Worm (Caenorhabditis elegans) whole organism, L3 larva: ENCODE data around the gene rps-14.

Experiments
- R02D3.7 ChIP-seq: fragments of 150-350 bp; optimal IDR thresholded peaks from 2 replicates; lab custom pipeline; 2014; ENCODE audit warnings: missing biosample characterization, missing genetic modification characterization
- ZK546.5 ChIP-seq: sonication (generic microtip); optimal IDR thresholded peaks from 2 replicates; lab custom pipeline; 2017; ENCODE audit warnings: missing biosample characterization, missing genetic modification characterization
- aly-2 ChIP-seq: fragments of 150-350 bp; optimal IDR thresholded peaks from 2 replicates; lab custom pipeline; 2014; ENCODE audit warnings: missing biosample characterization, missing genetic modification characterization
- ama-1 ChIP-seq: fragments of 150-350 bp; optimal IDR thresholded peaks from 2 replicates; lab custom pipeline; 2018
- ceh-16 ChIP-seq: sonication (generic microtip); optimal IDR thresholded peaks from 2 replicates; lab custom pipeline; 2017; ENCODE audit warnings: missing biosample characterization, missing genetic modification characterization
- ceh-28 ChIP-seq: fragments of 150-350 bp; optimal IDR thresholded peaks from 2 replicates; lab custom pipeline; 2014; ENCODE audit warnings: missing biosample characterization, missing genetic modification reagents, missing genetic modification characterization
- ceh-82 ChIP-seq: fragments of 150-350 bp; optimal IDR thresholded peaks from 2 replicates; lab custom pipeline; 2014; ENCODE audit warnings: missing biosample characterization, missing genetic modification characterization
- ceh-9 ChIP-seq: sonication (generic microtip); optimal IDR thresholded peaks from 2 replicates; lab custom pipeline; 2018; ENCODE audit warnings: missing biosample characterization, missing genetic modification characterization
- egl-5 ChIP-seq: fragments of 150-350 bp; optimal IDR thresholded peaks from 2 replicates; lab custom pipeline; 2017; ENCODE audit warnings: missing biosample characterization, missing genetic modification reagents, missing genetic modification characterization, inconsistent platforms
- elt-1 ChIP-seq: fragments of 150-350 bp; optimal IDR thresholded peaks from 2 replicates; lab custom pipeline; 2014; ENCODE audit warnings: missing biosample characterization, missing genetic modification characterization
- elt-2 ChIP-seq: sonication (generic microtip); optimal IDR thresholded peaks from 2 replicates; lab custom pipeline; 2016; ENCODE audit warnings: missing genetic modification reagents, mild to moderate bottlenecking, missing genetic modification characterization, missing compliant biosample characterization
- elt-3 ChIP-seq, 3 experiments: fragments of 150-350 bp in 1 of 3; sonication (generic microtip) in 2 of 3; optimal IDR thresholded peaks; 2 replicates in 2 of 3; 4 replicates in 1 of 3; lab custom pipeline; 2014 to 2017; ENCODE audit warnings: missing biosample characterization in 3 of 3, missing genetic modification characterization in 3 of 3
- eor-1 ChIP-seq, 2 experiments: fragments of 150-350 bp; optimal IDR thresholded peaks; 2 replicates each; lab custom pipeline; 2014 to 2018; ENCODE audit warnings: missing biosample characterization in 2 of 2, missing genetic modification characterization in 2 of 2
- fkh-10 ChIP-seq: sonication (generic microtip); optimal IDR thresholded peaks from 2 replicates; lab custom pipeline; 2017; ENCODE audit warnings: missing biosample characterization, missing genetic modification reagents, missing genetic modification characterization
- fkh-2 ChIP-seq: fragments of 150-350 bp; optimal IDR thresholded peaks from 2 replicates; lab custom pipeline; 2014; ENCODE audit warnings: missing biosample characterization, missing genetic modification reagents, missing genetic modification characterization
- fos-1 ChIP-seq: fragments of 150-350 bp; optimal IDR thresholded peaks from 2 replicates; lab custom pipeline; 2014; ENCODE audit warnings: missing biosample characterization, missing genetic modification characterization
- hmg-11 ChIP-seq: sonication (generic microtip); optimal IDR thresholded peaks from 2 replicates; lab custom pipeline; 2016; ENCODE audit warnings: missing genetic modification characterization, missing compliant biosample characterization
- jun-1 ChIP-seq: fragments of 150-350 bp; optimal IDR thresholded peaks from 2 replicates; lab custom pipeline; 2014; ENCODE audit warnings: missing biosample characterization, missing genetic modification reagents, missing genetic modification characterization
- lin-15B ChIP-seq: fragments of 150-350 bp; optimal IDR thresholded peaks from 2 replicates; lab custom pipeline; 2014; ENCODE audit warnings: missing biosample characterization, missing genetic modification characterization
- lin-39 ChIP-seq: fragments of 150-350 bp; optimal IDR thresholded peaks from 2 replicates; lab custom pipeline; 2018; ENCODE audit warnings: missing biosample characterization, missing genetic modification reagents, missing genetic modification characterization
- lsy-12 ChIP-seq: sonication (generic microtip); optimal IDR thresholded peaks from 2 replicates; lab custom pipeline; 2016; ENCODE audit warnings: mild to moderate bottlenecking, missing genetic modification characterization, missing compliant biosample characterization
- mdl-1 ChIP-seq: fragments of 150-350 bp; optimal IDR thresholded peaks from 2 replicates; lab custom pipeline; 2014; ENCODE audit warnings: missing biosample characterization, missing genetic modification characterization
- mml-1 ChIP-seq: fragments of 150-350 bp; sonication (generic microtip); optimal IDR thresholded peaks from 3 replicates; lab custom pipeline; 2014; ENCODE audit warnings: missing biosample characterization, missing genetic modification characterization
- nfya-1 ChIP-seq: sonication (generic microtip); optimal IDR thresholded peaks from 2 replicates; lab custom pipeline; 2017; ENCODE audit warnings: missing genetic modification characterization, mild to moderate bottlenecking, missing compliant biosample characterization, antibody characterized with exemption, moderate library complexity; ENCODE audit not compliant: insufficient read depth
- nhr-11 ChIP-seq: fragments of 150-350 bp; optimal IDR thresholded peaks from 2 replicates; lab custom pipeline; 2014; ENCODE audit warnings: missing biosample characterization, missing genetic modification characterization
- nhr-12 ChIP-seq: fragments of 150-350 bp; optimal IDR thresholded peaks from 2 replicates; lab custom pipeline; 2014; ENCODE audit warnings: missing biosample characterization, missing genetic modification characterization
- nhr-23 ChIP-seq: fragments of 150-350 bp; optimal IDR thresholded peaks from 2 replicates; lab custom pipeline; 2014; ENCODE audit warnings: missing biosample characterization, missing genetic modification reagents, missing genetic modification characterization
- nhr-237 ChIP-seq: fragments of 150-350 bp; optimal IDR thresholded peaks from 2 replicates; lab custom pipeline; 2014; ENCODE audit warnings: missing biosample characterization, missing genetic modification characterization
- nhr-25 ChIP-seq: sonication (generic microtip); optimal IDR thresholded peaks from 2 replicates; lab custom pipeline; 2017; ENCODE audit warnings: missing biosample characterization, missing genetic modification characterization
- nhr-28 ChIP-seq: fragments of 150-350 bp; optimal IDR thresholded peaks from 2 replicates; lab custom pipeline; 2014; ENCODE audit warnings: missing biosample characterization, missing genetic modification characterization
- nhr-43 ChIP-seq: sonication (generic microtip); optimal IDR thresholded peaks from 2 replicates; lab custom pipeline; 2016; ENCODE audit warnings: mild to moderate bottlenecking, missing genetic modification characterization, missing compliant biosample characterization; ENCODE audit not compliant: poor library complexity, severe bottlenecking
- nhr-67 ChIP-seq: fragments of 150-350 bp; optimal IDR thresholded peaks from 2 replicates; lab custom pipeline; 2014; ENCODE audit warnings: missing biosample characterization, missing genetic modification characterization
- nhr-76 ChIP-seq: fragments of 150-350 bp; sonication (generic microtip); optimal IDR thresholded peaks from 5 replicates; lab custom pipeline; 2014; ENCODE audit warnings: missing biosample characterization, missing genetic modification characterization
- pha-4 ChIP-seq: fragments of 150-350 bp; optimal IDR thresholded peaks from 2 replicates; lab custom pipeline; 2014; ENCODE audit warnings: missing biosample characterization, missing genetic modification reagents, missing genetic modification characterization
- pqm-1 ChIP-seq: fragments of 150-350 bp; optimal IDR thresholded peaks from 2 replicates; lab custom pipeline; 2017; ENCODE audit warnings: missing biosample characterization, missing genetic modification characterization, inconsistent platforms
- sea-2 ChIP-seq: fragments of 150-350 bp; sonication (generic microtip); optimal IDR thresholded peaks from 4 replicates; lab custom pipeline; 2014; ENCODE audit warnings: missing biosample characterization, missing genetic modification reagents, missing genetic modification characterization
- skn-1 ChIP-seq: fragments of 150-350 bp; optimal IDR thresholded peaks from 2 replicates; lab custom pipeline; 2014; ENCODE audit warnings: missing biosample characterization, missing genetic modification characterization
- snpc-4 ChIP-seq: fragments of 150-350 bp; optimal IDR thresholded peaks from 2 replicates; lab custom pipeline; 2014; ENCODE audit warnings: missing biosample characterization, missing genetic modification characterization
- tbx-2 ChIP-seq: sonication (generic microtip); optimal IDR thresholded peaks from 2 replicates; lab custom pipeline; 2016; ENCODE audit warnings: mild to moderate bottlenecking, missing genetic modification characterization, missing compliant biosample characterization
- unc-39 ChIP-seq: sonication (generic microtip); optimal IDR thresholded peaks from 4 replicates; lab custom pipeline; 2017; ENCODE audit warnings: missing biosample characterization, missing genetic modification characterization
- zag-1 ChIP-seq: fragments of 150-350 bp; optimal IDR thresholded peaks from 2 replicates; lab custom pipeline; 2014; ENCODE audit warnings: missing biosample characterization, missing genetic modification characterization
- ztf-11 ChIP-seq: fragments of 150-350 bp; optimal IDR thresholded peaks from 2 replicates; lab custom pipeline; 2014; ENCODE audit warnings: missing biosample characterization, missing genetic modification characterization
- ztf-4 ChIP-seq: fragments of 150-350 bp; optimal IDR thresholded peaks from 2 replicates; lab custom pipeline; 2014; ENCODE audit warnings: missing biosample characterization, missing genetic modification characterization

The rps-14 gene

DNA sequence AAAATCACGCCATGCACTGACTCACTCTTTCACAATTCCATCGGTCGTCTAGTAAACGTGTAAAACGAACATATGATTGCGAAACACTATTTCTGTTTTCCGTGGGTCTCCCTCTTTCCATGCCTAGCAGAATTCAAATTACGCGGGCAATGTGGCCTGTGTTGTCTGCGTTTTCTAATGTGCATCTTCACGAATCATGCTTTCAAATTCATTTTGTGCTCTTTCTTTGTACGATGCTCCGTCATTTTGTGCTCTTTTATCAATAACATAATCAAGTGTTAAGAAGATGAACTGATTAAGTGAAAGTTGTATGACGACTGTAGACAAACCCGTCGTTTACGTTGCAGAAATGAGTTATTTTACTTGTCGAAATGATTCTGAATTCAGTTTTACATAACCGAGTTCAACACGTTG, 13.6 kb downstream of the rps-14 start:
- TF ChIP-seq fos-1 (tag; lab: Kevin White, UChicago) (peak; percentile 18), snpc-4 (tag; lab: Kevin White, UChicago) (peak; percentile 37), ceh-16 (no peak), elt-3 (tag; optimal IDR thresholded peaks at IDR 0.05; lab: Kevin White, UChicago) (no peak), pqm-1 (tag; lab: Kevin White, UChicago) (peak; percentile 97), egl-5 (tag; lab: Kevin White, UChicago) (peak; percentile 44), eor-1 (tag; optimal IDR thresholded peaks at IDR 0.05; lab: Kevin White, UChicago) (no peak), lin-39 (tag; lab: Kevin White, UChicago) (peak; percentile 5), skn-1 (tag; lab: Kevin White, UChicago) (peak; percentile 72), nhr-237 (tag; lab: Kevin White, UChicago) (no peak), jun-1 (tag; lab: Kevin White, UChicago) (peak; percentile 82), elt-2 (tag; lab: Kevin White, UChicago) (peak; percentile 97), lin-15B (tag; lab: Kevin White, UChicago) (peak; percentile 42), mdl-1 (tag; lab: Kevin White, UChicago) (peak; percentile 58), lsy-12 (tag; lab: Kevin White, UChicago) (peak; percentile 27), nhr-25 (tag; lab: Kevin White, UChicago) (no peak), nhr-23 (tag; lab: Kevin White, UChicago) (no peak), nhr-67 (tag; lab: Kevin White, UChicago) (no peak), pha-4 (tag; lab: Kevin White, UChicago) (peak; percentile 70), nfya-1 (peak; percentile 50), nhr-12 (tag; lab: Kevin White, UChicago) (no peak), fkh-2 (tag; lab: Kevin White, UChicago) (no peak), ceh-28 (tag; lab: Kevin White, UChicago) (peak; percentile 38)

DNA sequence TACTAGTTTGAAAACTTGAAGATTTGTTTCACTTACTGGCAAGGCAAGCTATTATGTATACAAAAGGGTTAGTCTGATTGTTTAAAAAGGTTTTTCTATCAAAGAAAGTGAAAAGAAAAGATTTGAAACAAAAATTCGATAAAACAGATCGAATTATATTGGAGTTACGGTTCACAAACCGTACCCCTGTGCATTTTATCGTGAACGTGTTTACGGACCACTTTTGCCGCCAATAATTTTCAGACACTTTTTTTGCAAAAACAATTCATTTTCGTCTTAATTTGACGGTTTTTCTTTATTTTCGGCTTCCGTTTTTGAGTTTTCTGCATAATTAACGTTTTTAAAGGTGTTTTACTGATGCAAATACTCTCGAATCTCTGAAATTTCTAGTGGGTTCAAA, 14.1 kb downstream of the rps-14 start:
- TF ChIP-seq pqm-1 (tag; lab: Kevin White, UChicago), result no peak
- no peak for TF ChIP-seq lin-39 (tag; lab: Kevin White, UChicago)
- no peak for TF ChIP-seq unc-39 (tag; lab: Kevin White, UChicago)
- no peak for TF ChIP-seq ztf-11 (tag; lab: Kevin White, UChicago)
- TF ChIP-seq nfya-1, result no peak
- TF ChIP-seq sea-2 (GFP tag; lab: Kevin White, UChicago), result no peak
- no peak for TF ChIP-seq elt-2 (tag; lab: Kevin White, UChicago)
- TF ChIP-seq pha-4 (tag; lab: Kevin White, UChicago), result no peak
- TF ChIP-seq fkh-10, result no peak
- TF ChIP-seq fkh-2 (tag; lab: Kevin White, UChicago), result no peak
- no peak for TF ChIP-seq R02D3.7 (tag; lab: Kevin White, UChicago)
- TF ChIP-seq nhr-76 (tag; lab: Kevin White, UChicago), result no peak
- no peak for TF ChIP-seq nhr-11 (tag; lab: Kevin White, UChicago)
- no peak for TF ChIP-seq ceh-82 (tag; lab: Kevin White, UChicago)
- TF ChIP-seq eor-1 (tag; optimal IDR thresholded peaks at IDR 0.05; lab: Kevin White, UChicago), result no peak
- TF ChIP-seq, all 47 proteins: peak for 0

DNA sequence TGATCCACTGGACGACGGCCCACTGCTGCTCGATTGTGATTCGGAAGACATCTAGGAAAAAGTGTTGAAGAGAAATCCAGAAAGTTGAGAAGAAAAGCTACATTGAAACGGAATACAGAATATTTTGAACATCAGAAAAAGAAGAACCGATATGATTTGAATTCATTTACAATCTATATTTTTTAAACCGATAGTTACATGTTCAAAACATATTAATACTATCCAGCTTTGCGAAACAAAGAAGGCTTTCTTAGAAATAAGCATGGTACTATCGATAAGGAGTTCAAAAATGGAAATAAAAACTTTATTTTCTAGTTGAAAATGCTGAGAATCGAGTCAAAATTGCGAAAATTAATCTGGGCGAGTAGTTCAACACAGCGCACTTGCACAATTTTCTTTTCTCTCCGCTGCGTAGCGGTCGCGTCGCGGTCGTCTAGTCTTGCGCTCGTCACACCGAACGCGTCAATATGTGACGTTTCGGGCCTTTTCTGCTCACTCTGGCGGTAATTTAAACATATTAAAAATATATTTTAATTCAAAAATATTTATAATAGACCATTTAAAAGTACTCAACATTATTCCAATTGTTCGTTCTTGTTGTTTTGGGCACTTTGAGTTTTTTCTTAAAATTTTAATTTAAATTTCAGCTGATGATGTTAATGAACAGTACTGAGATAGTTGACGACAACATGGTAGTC, 17.2 kb downstream of the rps-14 start, which contains the start of the genes syf-2 and K04G7.1:
syf-2 (minus strand) TSS at position 51 of the 698 bp plus-strand sequence.
K04G7.1 (plus strand) TSS at position 648 of the 698 bp plus-strand sequence.
- TF ChIP-seq eor-1 (tag; optimal IDR thresholded peaks at IDR 0.05; lab: Kevin White, UChicago) (no peak), snpc-4 (tag; lab: Kevin White, UChicago) (peak; percentile 90), fkh-10 (peak; percentile 85), zag-1 (tag; lab: Kevin White, UChicago) (no peak), nfya-1 (peak; percentile 94), nhr-25 (tag; lab: Kevin White, UChicago) (peak; percentile 76), nhr-76 (tag; lab: Kevin White, UChicago) (no peak), ztf-4 (tag; lab: Kevin White, UChicago) (no peak), jun-1 (tag; lab: Kevin White, UChicago) (peak; percentile 83), pha-4 (tag; lab: Kevin White, UChicago) (peak; percentile 95), nhr-28 (tag; lab: Kevin White, UChicago) (no peak), nhr-237 (tag; lab: Kevin White, UChicago) (no peak), fos-1 (tag; lab: Kevin White, UChicago) (no peak), mdl-1 (tag; lab: Kevin White, UChicago) (no peak), nhr-43 (tag; lab: Kevin White, UChicago) (peak; percentile 62), mml-1 (tag; lab: Kevin White, UChicago) (no peak), ceh-9 (no peak), elt-2 (tag; lab: Kevin White, UChicago) (peak; percentile 74), ceh-82 (tag; lab: Kevin White, UChicago) (peak; percentile 47), nhr-12 (tag; lab: Kevin White, UChicago) (no peak), hmg-11 (tag; lab: Kevin White, UChicago) (peak; percentile 65), aly-2 (tag; lab: Kevin White, UChicago) (no peak), nhr-67 (tag; lab: Kevin White, UChicago) (no peak), tbx-2 (peak; percentile 61), ceh-28 (tag; lab: Kevin White, UChicago) (peak; percentile 72), ZK546.5 (tag; lab: Kevin White, UChicago) (peak; percentile 20), skn-1 (tag; lab: Kevin White, UChicago) (peak; percentile 79), fkh-2 (tag; lab: Kevin White, UChicago) (no peak), elt-3 (tag; optimal IDR thresholded peaks at IDR 0.05; lab: Kevin White, UChicago) (peak in 1 of 3 experiments; percentile 14), lin-39 (tag; lab: Kevin White, UChicago) (peak; percentile 91), lsy-12 (tag; lab: Kevin White, UChicago) (peak; percentile 78), ceh-16 (no peak), nhr-11 (tag; lab: Kevin White, UChicago) (no peak), elt-1 (tag; lab: Kevin White, UChicago) (peak; percentile 59), ama-1 (lab: Kevin White, UChicago) (peak; percentile 43)
